Fruit fly (Drosophila melanogaster) whole organism, embryonic: ENCODE data around the gene CG13921.

Source experiments
- Bdp1 ChIP-seq: fragments of 200-800 bp; sonication (Bioruptor generic); optimal IDR thresholded peaks from 3 replicates; lab custom pipeline; 2016; ENCODE audit warnings: missing biosample characterization, missing genetic modification characterization
- CG12299 ChIP-seq: fragments of 200-800 bp; sonication (Bioruptor generic); optimal IDR thresholded peaks from 2 replicates; lab custom pipeline; 2018; ENCODE audit warnings: missing biosample characterization, mild to moderate bottlenecking, missing genetic modification characterization
- CG14710 ChIP-seq: fragments of 200-800 bp; sonication (Bioruptor generic); optimal IDR thresholded peaks from 3 replicates; lab custom pipeline; 2019; ENCODE audit warnings: missing biosample characterization, mild to moderate bottlenecking, missing genetic modification characterization, moderate library complexity
- CG15479 ChIP-seq: fragments of 200-800 bp; sonication (Bioruptor generic); optimal IDR thresholded peaks from 3 replicates; lab custom pipeline; 2019; ENCODE audit warnings: missing biosample characterization, mild to moderate bottlenecking, missing genetic modification characterization, moderate library complexity
- CG15601 ChIP-seq: fragments of 200-800 bp; sonication (Bioruptor generic); optimal IDR thresholded peaks from 3 replicates; lab custom pipeline; 2019; ENCODE audit warnings: missing biosample characterization, mild to moderate bottlenecking, missing genetic modification characterization, moderate library complexity
- CG2199 ChIP-seq: fragments of 200-800 bp; sonication (Bioruptor generic); IDR thresholded peaks from 3 replicates; pipeline ENCODE4 v1.3.6; 2022; ENCODE audit warnings: missing biosample characterization, missing genetic modification characterization
- CG3281 ChIP-seq: fragments of 200-800 bp; sonication (Bioruptor generic); optimal IDR thresholded peaks from 3 replicates; lab custom pipeline; 2017; ENCODE audit warnings: missing biosample characterization, mild to moderate bottlenecking, missing genetic modification characterization
- CG34422 ChIP-seq: fragments of 200-800 bp; sonication (Bioruptor generic); IDR thresholded peaks from 3 replicates; pipeline ENCODE4 v1.3.6; 2022; ENCODE audit warnings: missing biosample characterization, missing genetic modification characterization
- CG3838 ChIP-seq: fragments of 200-800 bp; sonication (Bioruptor generic); optimal IDR thresholded peaks from 3 replicates; lab custom pipeline; 2016; ENCODE audit warnings: missing biosample characterization, missing genetic modification characterization
- CG3995 ChIP-seq: fragments of 200-800 bp; sonication (Bioruptor generic); optimal IDR thresholded peaks from 3 replicates; lab custom pipeline; 2016; ENCODE audit warnings: missing biosample characterization, missing genetic modification characterization
- CG42726 ChIP-seq: fragments of 200-800 bp; sonication (Bioruptor generic); IDR thresholded peaks from 2 replicates; pipeline ENCODE4 v1.3.6; 2022; ENCODE audit warnings: missing biosample characterization, missing genetic modification characterization; ENCODE audit not compliant: partially characterized antibody
- CG5180 ChIP-seq: fragments of 200-800 bp; sonication (Bioruptor generic); optimal IDR thresholded peaks from 3 replicates; lab custom pipeline; 2017; ENCODE audit warnings: missing biosample characterization, missing genetic modification characterization, mild to moderate bottlenecking, moderate library complexity, missing genetic modification reagents
- CG6813 ChIP-seq: fragments of 200-800 bp; sonication (Bioruptor generic); optimal IDR thresholded peaks from 2 replicates; lab custom pipeline; 2017; ENCODE audit warnings: missing biosample characterization, missing genetic modification characterization, mild to moderate bottlenecking, moderate library complexity, missing genetic modification reagents
- CG7839 ChIP-seq: fragments of 200-800 bp; sonication (Bioruptor generic); optimal IDR thresholded peaks from 3 replicates; lab custom pipeline; 2018; ENCODE audit warnings: missing biosample characterization, mild to moderate bottlenecking, missing genetic modification characterization, moderate library complexity
- CG8359 ChIP-seq: fragments of 200-800 bp; sonication (Bioruptor generic); optimal IDR thresholded peaks from 2 replicates; lab custom pipeline; 2017; ENCODE audit warnings: missing biosample characterization, mild to moderate bottlenecking, missing genetic modification characterization, borderline replicate concordance
- CG9215 ChIP-seq: fragments of 200-800 bp; sonication (Bioruptor generic); IDR thresholded peaks from 2 replicates; pipeline ENCODE4 v1.3.6; 2022; ENCODE audit warnings: missing biosample characterization, missing genetic modification characterization
- CG9932 ChIP-seq: fragments of 200-800 bp; sonication (Bioruptor generic); IDR thresholded peaks from 2 replicates; pipeline ENCODE4 v1.3.6; 2022; ENCODE audit warnings: missing biosample characterization, missing genetic modification characterization
- CkIIα-i1 ChIP-seq: fragments of 200-800 bp; sonication (Bioruptor generic); IDR thresholded peaks from 2 replicates; pipeline ENCODE4 v1.3.6; 2022; ENCODE audit warnings: missing biosample characterization, missing genetic modification characterization
- D19A ChIP-seq: fragments of 200-800 bp; optimal IDR thresholded peaks from 3 replicates; lab custom pipeline; 2019; ENCODE audit warnings: missing biosample characterization, mild to moderate bottlenecking, missing genetic modification characterization, moderate library complexity
- Dip3 ChIP-seq: fragments of 200-800 bp; sonication (Bioruptor generic); optimal IDR thresholded peaks from 3 replicates; lab custom pipeline; 2016; ENCODE audit warnings: missing biosample characterization, missing genetic modification characterization
- Ets97D ChIP-seq: fragments of 200-800 bp; sonication (Bioruptor generic); optimal IDR thresholded peaks from 3 replicates; lab custom pipeline; 2016; ENCODE audit warnings: missing biosample characterization, missing genetic modification characterization
- HHEX ChIP-seq: fragments of 200-800 bp; sonication (Bioruptor generic); optimal IDR thresholded peaks from 3 replicates; lab custom pipeline; 2017; ENCODE audit warnings: missing biosample characterization, mild to moderate bottlenecking, missing genetic modification characterization, missing genetic modification reagents
- MESR4 ChIP-seq: fragments of 200-800 bp; sonication (Bioruptor generic); optimal IDR thresholded peaks from 2 replicates; lab custom pipeline; 2018; ENCODE audit warnings: missing biosample characterization, mild to moderate bottlenecking, missing genetic modification characterization, moderate library complexity
- MTF-1 ChIP-seq: fragments of 200-800 bp; sonication (Bioruptor generic); optimal IDR thresholded peaks from 2 replicates; lab custom pipeline; 2018; ENCODE audit warnings: missing biosample characterization, mild to moderate bottlenecking, missing genetic modification characterization, borderline replicate concordance
- NFAT ChIP-seq: fragments of 200-800 bp; sonication (Bioruptor generic); IDR thresholded peaks from 2 replicates; pipeline ENCODE4 v1.3.6; 2022; ENCODE audit warnings: missing biosample characterization, missing genetic modification characterization
- Rfx ChIP-seq: fragments of 200-800 bp; sonication (Bioruptor generic); IDR thresholded peaks from 2 replicates; pipeline ENCODE4 v1.3.6; 2022; ENCODE audit warnings: missing biosample characterization, missing genetic modification characterization
- Scr ChIP-seq: fragments of 200-800 bp; sonication (Bioruptor generic); IDR thresholded peaks from 2 replicates; pipeline ENCODE4 v1.3.6; 2022; ENCODE audit warnings: missing biosample characterization, missing genetic modification characterization; ENCODE audit not compliant: partially characterized antibody
- Spps ChIP-seq: fragments of 200-800 bp; sonication (Bioruptor generic); optimal IDR thresholded peaks from 2 replicates; lab custom pipeline; 2018; ENCODE audit warnings: missing biosample characterization, mild to moderate bottlenecking, missing genetic modification characterization
- Sry-δ ChIP-seq: fragments of 200-800 bp; sonication (Bioruptor generic); optimal IDR thresholded peaks from 2 replicates; lab custom pipeline; 2016; ENCODE audit warnings: missing biosample characterization, missing genetic modification characterization
- Ssrp ChIP-seq: fragments of 200-800 bp; sonication (Bioruptor generic); optimal IDR thresholded peaks from 2 replicates; lab custom pipeline; 2018; ENCODE audit warnings: missing biosample characterization, mild to moderate bottlenecking, missing genetic modification characterization, moderate library complexity
- bab2 ChIP-seq: fragments of 200-800 bp; sonication (Bioruptor generic); optimal IDR thresholded peaks from 2 replicates; lab custom pipeline; 2016; ENCODE audit warnings: missing biosample characterization, missing genetic modification characterization
- bowl ChIP-seq: fragments of 200-800 bp; sonication (Bioruptor generic); IDR thresholded peaks from 2 replicates; pipeline ENCODE4 v1.3.6; 2022; ENCODE audit warnings: missing biosample characterization, missing genetic modification characterization
- exex ChIP-seq: fragments of 200-800 bp; sonication (Bioruptor generic); optimal IDR thresholded peaks from 4 replicates; lab custom pipeline; 2018; ENCODE audit warnings: missing biosample characterization, mild to moderate bottlenecking, missing genetic modification characterization, moderate library complexity
- eyg ChIP-seq: fragments of 200-800 bp; sonication (Bioruptor generic); optimal IDR thresholded peaks from 3 replicates; lab custom pipeline; 2016; ENCODE audit warnings: missing biosample characterization, missing genetic modification characterization
- gem ChIP-seq: fragments of 200-800 bp; sonication (Bioruptor generic); optimal IDR thresholded peaks from 2 replicates; lab custom pipeline; 2019; ENCODE audit warnings: missing biosample characterization, mild to moderate bottlenecking, missing genetic modification characterization, moderate library complexity
- gt ChIP-seq: fragments of 200-800 bp; sonication (Bioruptor generic); IDR thresholded peaks from 2 replicates; pipeline ENCODE4 v1.3.6; 2022; ENCODE audit warnings: missing biosample characterization, missing genetic modification characterization
- her ChIP-seq: fragments of 200-800 bp; sonication (Bioruptor generic); optimal IDR thresholded peaks from 2 replicates; lab custom pipeline; 2016; ENCODE audit warnings: missing biosample characterization, missing genetic modification characterization
- insv ChIP-seq, 2 experiments: fragments of 200-800 bp; sonication (Bioruptor generic); optimal IDR thresholded peaks; 3 replicates each; lab custom pipeline; 2016 to 2018; ENCODE audit warnings: missing biosample characterization in 2 of 2, missing genetic modification characterization in 2 of 2
- kah ChIP-seq: fragments of 200-800 bp; sonication (Bioruptor generic); optimal IDR thresholded peaks from 2 replicates; lab custom pipeline; 2018; ENCODE audit warnings: missing biosample characterization, mild to moderate bottlenecking, missing genetic modification characterization
- ken ChIP-seq: fragments of 200-800 bp; sonication (Bioruptor generic); IDR thresholded peaks from 3 replicates; pipeline ENCODE4 v1.3.6; 2022; ENCODE audit warnings: missing biosample characterization, missing genetic modification characterization
- kni ChIP-seq: fragments of 200-800 bp; sonication (Bioruptor generic); optimal IDR thresholded peaks from 3 replicates; lab custom pipeline; 2017; ENCODE audit warnings: mild to moderate bottlenecking, missing biosample characterization, missing genetic modification reagents, missing genetic modification characterization
- mld ChIP-seq: fragments of 200-800 bp; sonication (Bioruptor generic); IDR thresholded peaks from 3 replicates; pipeline ENCODE4 v1.3.6; 2022; ENCODE audit warnings: missing biosample characterization, missing genetic modification characterization; ENCODE audit not compliant: partially characterized antibody
- nerfin-1 ChIP-seq: fragments of 200-800 bp; sonication (Bioruptor generic); optimal IDR thresholded peaks from 3 replicates; lab custom pipeline; 2019; ENCODE audit warnings: missing biosample characterization, mild to moderate bottlenecking, missing genetic modification characterization, moderate library complexity
- org-1 ChIP-seq: fragments of 200-800 bp; sonication (Bioruptor generic); optimal IDR thresholded peaks from 2 replicates; lab custom pipeline; 2017; ENCODE audit warnings: missing biosample characterization, missing genetic modification characterization
- sima ChIP-seq: fragments of 200-800 bp; sonication (Bioruptor generic); optimal IDR thresholded peaks from 2 replicates; lab custom pipeline; 2016; ENCODE audit warnings: missing biosample characterization, missing genetic modification characterization
- stwl ChIP-seq: fragments of 200-800 bp; sonication (Bioruptor generic); optimal IDR thresholded peaks from 3 replicates; lab custom pipeline; 2018; ENCODE audit warnings: missing biosample characterization, mild to moderate bottlenecking, missing genetic modification characterization, moderate library complexity
- z ChIP-seq: fragments of 200-800 bp; sonication (Bioruptor generic); IDR thresholded peaks from 3 replicates; pipeline ENCODE4 v1.3.6; 2022; ENCODE audit warnings: missing biosample characterization, missing genetic modification characterization
- zen ChIP-seq: fragments of 200-800 bp; sonication (Bioruptor generic); optimal IDR thresholded peaks from 3 replicates; lab custom pipeline; 2018; ENCODE audit warnings: missing biosample characterization, mild to moderate bottlenecking, missing genetic modification characterization, moderate library complexity
- zfh1 ChIP-seq: fragments of 200-800 bp; sonication (Bioruptor generic); IDR thresholded peaks from 3 replicates; pipeline ENCODE4 v1.3.6; 2022; ENCODE audit warnings: missing biosample characterization, missing genetic modification characterization

Gene CG13921

DNA sequence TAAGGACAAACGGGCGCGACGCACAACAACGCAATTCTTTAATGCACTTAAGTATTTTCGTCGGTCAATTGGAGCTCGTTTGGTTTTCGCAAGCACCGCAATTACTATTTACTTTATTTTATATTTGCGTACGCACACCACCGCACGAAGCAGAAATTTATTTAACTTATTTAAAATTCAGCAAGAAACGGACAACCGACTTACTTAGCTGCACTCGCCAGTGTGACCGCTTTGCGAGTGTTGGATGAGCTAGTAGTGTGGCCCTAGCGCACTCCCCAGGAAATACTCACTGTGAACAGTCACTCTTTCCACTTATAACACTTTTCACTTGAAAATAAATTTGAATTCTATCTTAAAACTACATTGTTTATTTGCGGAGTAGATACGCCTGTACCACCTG is 15.8 kb upstream of the CG13921 start, which contains the start of gene drpr (continued):
- TF ChIP-seq nerfin-1 (peak; percentile 21), sima (GFP tag; lab: Kevin White, UChicago) (no peak), CG3838 (GFP tag; lab: Kevin White, UChicago) (peak; percentile 12), Sry-δ (GFP tag; lab: Kevin White, UChicago) (peak; percentile 32), Dip3 (GFP tag; lab: Kevin White, UChicago) (no peak), CG15479 (GFP tag; lab: Kevin White, UChicago) (no peak), CG5180 (no peak), mld (GFP tag; lab: Robert Waterston, UW) (peak; percentile 19; the same call in 1 of the 3 replicates), CG7839 (tag; lab: Kevin White, UChicago) (no peak), CG3281 (GFP tag; lab: Kevin White, UChicago) (peak; percentile 16), gem (tag; lab: Kevin White, UChicago) (peak; percentile 11), gt (GFP tag; lab: Robert Waterston, UW) (no peak), MESR4 (GFP tag; lab: Kevin White, UChicago) (peak; percentile 79), exex (tag; lab: Kevin White, UChicago) (peak; percentile 19), eyg (peak; percentile 6), CG42726 (GFP tag; lab: Robert Waterston, UW) (peak; percentile 46; the same call in 1 of the 2 replicates), CG9932 (GFP tag; lab: Robert Waterston, UW) (0 out of 2 replicates have a peak, but pooled peaks have one; percentile 16), D19A (tag; lab: Kevin White, UChicago) (peak; percentile 26), CG34422 (peak; percentile 71), CG9215 (GFP tag; lab: Robert Waterston, UW) (no peak), org-1 (GFP tag; lab: Kevin White, UChicago) (no peak), CG2199 (0 out of 3 replicates have a peak, but pooled peaks have one; percentile 24), CG15601 (peak; percentile 11), CG8359 (GFP tag; lab: Kevin White, UChicago) (no peak), MTF-1 (GFP tag; lab: Kevin White, UChicago) (peak; percentile 17), bab2 (GFP tag; lab: Kevin White, UChicago) (no peak), Spps (tag; lab: Kevin White, UChicago) (no peak), insv (GFP tag; optimal IDR thresholded peaks at IDR 0.05; lab: Kevin White, UChicago) (no peak), CG3995 (GFP tag; lab: Kevin White, UChicago) (peak; percentile 99), zfh1 (GFP tag; lab: Robert Waterston, UW) (0 out of 3 replicates have a peak, but pooled peaks have one; percentile 10), zen (tag; lab: Kevin White, UChicago) (peak; percentile 41), Ssrp (tag; lab: Kevin White, UChicago) (no peak), CG6813 (GFP tag; lab: Kevin White, UChicago) (no peak), HHEX (GFP tag; lab: Kevin White, UChicago) (peak; percentile 41), stwl (tag; lab: Kevin White, UChicago) (peak; percentile 70), ken (GFP tag; lab: Robert Waterston, UW) (0 out of 3 replicates have a peak, but pooled peaks have one; percentile 3), bowl (GFP tag; lab: Robert Waterston, UW) (no peak), CG12299 (tag; lab: Kevin White, UChicago) (peak; percentile 81), her (GFP tag; lab: Kevin White, UChicago) (peak; percentile 10), kni (GFP tag; lab: Kevin White, UChicago) (peak; percentile 2), kah (peak; percentile 9), CG14710 (tag; lab: Kevin White, UChicago) (peak; percentile 74), Scr (GFP tag; lab: Robert Waterston, UW) (peak; percentile 21; the same call in 1 of the 2 replicates), Ets97D (GFP tag; lab: Kevin White, UChicago) (peak; percentile 68), z (GFP tag; lab: Robert Waterston, UW) (peak; percentile 78), NFAT (GFP tag; lab: Robert Waterston, UW) (peak; percentile 40; the same call in 1 of the 2 replicates), CkIIα-i1 (GFP tag; lab: Robert Waterston, UW) (no peak), Bdp1 (GFP tag; lab: Kevin White, UChicago) (peak; percentile 28), Rfx (GFP tag; lab: Robert Waterston, UW) (peak; percentile 10; the same call in 1 of the 2 replicates)
